Worm (Caenorhabditis elegans): ENCODE data around the gene Y57E12AL.1.

Y57E12AL.1 gene

DNA sequence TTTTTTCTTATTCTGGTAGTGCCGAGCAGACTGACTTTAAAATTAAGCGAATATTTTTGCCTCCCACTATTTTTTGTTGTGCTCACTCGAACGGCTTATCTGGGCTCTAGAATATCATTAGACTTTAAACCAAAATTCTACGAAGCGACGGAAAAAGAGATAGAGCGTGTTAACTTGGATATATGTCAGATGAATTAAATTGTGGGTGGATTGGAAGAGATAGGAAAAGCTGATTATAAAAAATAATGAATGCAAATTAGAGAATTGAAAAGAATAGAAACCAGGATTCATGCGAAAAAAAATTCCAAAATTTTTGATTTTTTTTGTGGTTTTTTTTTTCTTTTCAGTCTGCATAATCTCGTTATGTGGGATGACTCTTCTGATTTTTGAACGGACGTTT lies 38.6 kb upstream of the Y57E12AL.1 start, which contains the start of gene F20A1.4:
Gene F20A1.4, minus strand, starts transcription at position 101 of the 400 bp plus-strand sequence.
- no peak for TF ChIP-seq ceh-40 (GFP tag; IDR thresholded peaks at IDR 0.05)
- TF ChIP-seq rpc-1 (optimal IDR thresholded peaks at IDR 0.05), result no peak
- no peak for TF ChIP-seq rpc-1 (tag; optimal IDR thresholded peaks at IDR 0.05)
- no peak for TF ChIP-seq unc-62 (GFP tag; optimal IDR thresholded peaks at IDR 0.05)
- no peak for TF ChIP-seq ZK185.1 (tag; optimal IDR thresholded peaks at IDR 0.05; ENCODE audit: poor library complexity, severe bottlenecking)
- no peak for TF ChIP-seq C06A6.2 (GFP tag; conservative IDR thresholded peaks at IDR 0.05)
- TF ChIP-seq B0019.2 (GFP tag; conservative IDR thresholded peaks at IDR 0.05), result no peak
- no peak for TF ChIP-seq F52B5.7 (tag; optimal IDR thresholded peaks at IDR 0.05)
- TF ChIP-seq ama-1 (optimal IDR thresholded peaks at IDR 0.05), result no peak
- TF ChIP-seq ama-1 (GFP tag; optimal IDR thresholded peaks at IDR 0.05), result no peak
- TF ChIP-seq Y53G8AR.9 (GFP tag; conservative IDR thresholded peaks at IDR 0.05), result no peak

DNA sequence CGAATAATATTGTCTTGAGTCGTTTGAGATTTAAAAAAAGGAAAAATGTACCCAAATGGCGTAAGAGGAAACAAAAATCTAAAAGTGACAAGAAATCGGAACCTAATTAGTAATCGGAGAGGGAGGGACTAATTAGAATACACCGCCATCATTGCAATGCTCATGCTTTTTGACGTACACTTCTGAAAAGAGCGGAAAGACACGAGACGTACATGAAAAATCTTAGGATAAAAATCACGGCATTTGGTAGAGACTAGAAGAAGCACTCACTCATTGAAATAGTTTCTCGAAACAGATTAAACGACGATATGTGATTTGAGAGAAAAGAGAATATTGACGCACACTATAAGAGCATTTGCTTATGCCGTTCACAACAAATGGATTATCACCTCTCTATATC lies 37.3 kb upstream of the Y57E12AL.1 start:
- TF ChIP-seq ztf-26 (tag; optimal IDR thresholded peaks at IDR 0.05), result no peak
- no peak for TF ChIP-seq cebp-1 (GFP tag; IDR thresholded peaks at IDR 0.05)
- no peak for TF ChIP-seq cebp-1 (tag; optimal IDR thresholded peaks at IDR 0.05)
- TF ChIP-seq zim-3 (tag; optimal IDR thresholded peaks at IDR 0.05), result no peak

DNA sequence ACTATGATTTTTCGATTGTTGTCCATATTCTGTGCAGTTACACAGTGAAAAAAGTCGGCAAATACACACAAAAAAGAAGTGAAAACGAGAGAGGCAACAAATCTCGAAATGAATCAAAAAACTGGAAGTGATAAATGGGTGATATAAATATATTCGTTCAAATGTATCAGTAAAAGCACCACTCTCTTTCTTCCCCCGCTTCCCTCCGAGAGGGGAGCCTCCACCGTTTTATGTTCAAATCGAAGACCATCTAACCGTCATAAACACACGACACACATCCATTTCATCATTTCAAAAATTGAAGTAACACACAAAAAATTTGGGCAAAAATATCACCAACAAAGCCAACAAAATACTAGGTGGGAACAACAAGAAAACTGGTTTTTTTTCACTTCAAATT lies 33.3 kb upstream of the Y57E12AL.1 start, which contains the start of gene F20A1.6:
Gene F20A1.6, minus strand, starts transcription at position 101 of the 400 bp plus-strand sequence.
- TF ChIP-seq lir-1 (GFP tag; conservative IDR thresholded peaks at IDR 0.05), result no peak
- TF ChIP-seq C17E4.6 (GFP tag; IDR thresholded peaks at IDR 0.05), result no peak
- no peak for TF ChIP-seq lag-1 (GFP tag; IDR thresholded peaks at IDR 0.05)
- no peak for TF ChIP-seq dpff-1 (tag; optimal IDR thresholded peaks at IDR 0.05)
- no peak for TF ChIP-seq atf-7 (tag; optimal IDR thresholded peaks at IDR 0.05)

DNA sequence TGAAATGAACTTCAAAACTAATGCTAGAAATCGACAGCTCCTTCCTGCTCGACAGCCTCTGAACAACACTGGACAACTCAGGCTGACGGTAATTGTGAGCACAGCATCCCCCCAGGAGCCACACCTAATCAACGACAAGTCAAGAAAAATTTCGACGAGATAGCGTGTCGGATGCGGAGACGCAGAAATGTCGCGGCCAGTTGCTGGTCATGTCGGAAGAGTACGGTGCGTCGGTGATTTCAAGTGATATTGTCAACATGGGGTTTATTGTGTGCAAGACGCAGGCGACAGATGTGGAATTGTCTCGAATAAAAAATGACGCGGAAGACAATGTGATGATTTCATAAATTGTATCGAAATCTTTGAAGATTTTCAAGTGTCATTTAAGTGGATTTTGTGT lies 23.9 kb upstream of the Y57E12AL.1 start, which contains the start of gene twk-11:
Gene twk-11, minus strand, starts transcription at position 101 of the 400 bp plus-strand sequence.
- TF ChIP-seq sea-2 (GFP tag; IDR thresholded peaks at IDR 0.05) (no peak), F52B5.7 (tag; optimal IDR thresholded peaks at IDR 0.05) (no peak), nfya-1 (tag; optimal IDR thresholded peaks at IDR 0.05; ENCODE audit: borderline replicate concordance, insufficient read depth) (no peak), bed-1 (GFP tag; IDR thresholded peaks at IDR 0.05) (no peak), nhr-80 (tag; optimal IDR thresholded peaks at IDR 0.05) (no peak), attf-3 (GFP tag; conservative IDR thresholded peaks at IDR 0.05) (no peak), nhr-90 (tag; optimal IDR thresholded peaks at IDR 0.05) (no peak), pha-4 (tag; optimal IDR thresholded peaks at IDR 0.05) (no peak), T26A5.8 (tag; optimal IDR thresholded peaks at IDR 0.05) (no peak), aptf-2 (GFP tag; conservative IDR thresholded peaks at IDR 0.05) (no peak), die-1 (tag; optimal IDR thresholded peaks at IDR 0.05) (no peak), attf-5 (GFP tag; optimal IDR thresholded peaks at IDR 0.05) (no peak), ztf-26 (tag; optimal IDR thresholded peaks at IDR 0.05) (no peak), lin-35 (GFP tag; optimal IDR thresholded peaks at IDR 0.05) (no peak), ceh-58 (GFP tag; IDR thresholded peaks at IDR 0.05) (no peak)

DNA sequence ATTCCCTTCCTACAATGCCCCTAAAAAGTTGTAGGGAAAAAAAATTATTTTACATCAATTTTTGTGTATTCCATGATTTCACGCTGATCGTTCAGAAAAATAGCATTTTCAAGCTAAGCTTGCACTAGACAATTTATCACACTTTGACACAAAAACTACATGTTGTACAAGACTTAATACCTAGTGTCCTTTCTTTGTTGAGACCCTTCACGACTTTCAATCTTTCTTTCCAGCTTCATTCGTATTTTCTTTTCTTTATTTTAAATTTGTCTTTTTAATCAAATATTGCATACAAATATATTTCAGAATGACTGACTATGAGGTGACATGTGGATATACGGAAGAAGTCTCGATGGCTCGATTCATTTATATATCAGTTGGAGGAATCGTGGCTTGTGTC lies 14.3 kb upstream of the Y57E12AL.1 start, which contains the start of gene F20A1.2:
Gene F20A1.2, plus strand, starts transcription at position 301 of the 400 bp plus-strand sequence.
- TF ChIP-seq atf-7 (tag; optimal IDR thresholded peaks at IDR 0.05) (no peak), aptf-2 (GFP tag; conservative IDR thresholded peaks at IDR 0.05) (no peak), ztf-25 (GFP tag; IDR thresholded peaks at IDR 0.05) (no peak), B0261.1 (tag; optimal IDR thresholded peaks at IDR 0.05) (no peak), cebp-2 (GFP tag; IDR thresholded peaks at IDR 0.05) (no peak)

All from whole organism, young adult.